Fruit fly (Drosophila melanogaster) whole organism, embryonic: Measurements from ENCODE around the gene Pde11.

Experiments
- Ada2b ChIP-seq: fragments of 200-800 bp; sonication (Bioruptor generic); IDR thresholded peaks from 2 replicates; pipeline ENCODE4 v1.3.6; 2022; ENCODE audit warnings: missing biosample characterization, missing genetic modification characterization
- Asciz ChIP-seq: fragments of 200-800 bp; sonication (Bioruptor generic); optimal IDR thresholded peaks from 2 replicates; lab custom pipeline; 2017; ENCODE audit warnings: missing biosample characterization, mild to moderate bottlenecking, missing genetic modification characterization, missing genetic modification reagents
- Bgb ChIP-seq: fragments of 200-800 bp; sonication (Bioruptor generic); IDR thresholded peaks from 2 replicates; pipeline ENCODE4 v1.3.6; 2022; ENCODE audit warnings: missing biosample characterization, missing genetic modification characterization; ENCODE audit not compliant: partially characterized antibody
- CG10431 ChIP-seq: fragments of 200-800 bp; sonication (Bioruptor generic); optimal IDR thresholded peaks from 3 replicates; lab custom pipeline; 2018; ENCODE audit warnings: missing biosample characterization, mild to moderate bottlenecking, missing genetic modification characterization
- CG10959 ChIP-seq: fragments of 200-800 bp; sonication (Bioruptor generic); IDR thresholded peaks from 2 replicates; pipeline ENCODE4 v1.3.6; 2022; ENCODE audit warnings: missing biosample characterization, missing genetic modification characterization
- CG10979 ChIP-seq: fragments of 200-800 bp; sonication (Bioruptor generic); optimal IDR thresholded peaks from 2 replicates; lab custom pipeline; 2018; ENCODE audit warnings: missing biosample characterization, mild to moderate bottlenecking, missing genetic modification characterization, moderate library complexity
- CG14014 ChIP-seq: fragments of 200-800 bp; sonication (Bioruptor generic); IDR thresholded peaks from 2 replicates; pipeline ENCODE4 v1.3.6; 2022; ENCODE audit warnings: missing biosample characterization, missing genetic modification characterization
- CG15601 ChIP-seq: fragments of 200-800 bp; sonication (Bioruptor generic); optimal IDR thresholded peaks from 3 replicates; lab custom pipeline; 2019; ENCODE audit warnings: missing biosample characterization, mild to moderate bottlenecking, missing genetic modification characterization, moderate library complexity
- CG15696 ChIP-seq: fragments of 200-800 bp; sonication (Bioruptor generic); optimal IDR thresholded peaks from 2 replicates; lab custom pipeline; 2019; ENCODE audit warnings: missing biosample characterization, mild to moderate bottlenecking, missing genetic modification characterization, moderate library complexity
- CG16863 ChIP-seq: fragments of 200-800 bp; sonication (Bioruptor generic); optimal IDR thresholded peaks from 3 replicates; lab custom pipeline; 2016; ENCODE audit warnings: missing biosample characterization, missing genetic modification characterization
- CG17359 ChIP-seq: fragments of 200-800 bp; sonication (Bioruptor generic); optimal IDR thresholded peaks from 3 replicates; lab custom pipeline; 2018; ENCODE audit warnings: missing biosample characterization, mild to moderate bottlenecking, missing genetic modification characterization, moderate library complexity
- CG18619 ChIP-seq: fragments of 200-800 bp; sonication (Bioruptor generic); optimal IDR thresholded peaks from 3 replicates; lab custom pipeline; 2017; ENCODE audit warnings: missing biosample characterization, mild to moderate bottlenecking, missing genetic modification characterization
- CG2116 ChIP-seq: fragments of 200-800 bp; sonication (Bioruptor generic); optimal IDR thresholded peaks from 3 replicates; lab custom pipeline; 2018; ENCODE audit warnings: missing biosample characterization, mild to moderate bottlenecking, missing genetic modification characterization
- CG2678 ChIP-seq: fragments of 200-800 bp; sonication (Bioruptor generic); optimal IDR thresholded peaks from 3 replicates; lab custom pipeline; 2019; ENCODE audit warnings: missing biosample characterization, mild to moderate bottlenecking, missing genetic modification characterization, moderate library complexity
- CG3281 ChIP-seq: fragments of 200-800 bp; sonication (Bioruptor generic); optimal IDR thresholded peaks from 3 replicates; lab custom pipeline; 2017; ENCODE audit warnings: missing biosample characterization, mild to moderate bottlenecking, missing genetic modification characterization
- CG33557 ChIP-seq: fragments of 200-800 bp; sonication (Bioruptor generic); optimal IDR thresholded peaks from 2 replicates; lab custom pipeline; 2019; ENCODE audit warnings: missing biosample characterization, mild to moderate bottlenecking, missing genetic modification characterization, moderate library complexity
- CG42726 ChIP-seq: fragments of 200-800 bp; sonication (Bioruptor generic); IDR thresholded peaks from 2 replicates; pipeline ENCODE4 v1.3.6; 2022; ENCODE audit warnings: missing biosample characterization, missing genetic modification characterization; ENCODE audit not compliant: partially characterized antibody
- CG4328 ChIP-seq: fragments of 200-800 bp; sonication (Bioruptor generic); optimal IDR thresholded peaks from 3 replicates; lab custom pipeline; 2017; ENCODE audit warnings: missing biosample characterization, missing genetic modification reagents, missing genetic modification characterization
- CG7271 ChIP-seq: fragments of 200-800 bp; sonication (Bioruptor generic); optimal IDR thresholded peaks from 2 replicates; lab custom pipeline; 2018; ENCODE audit warnings: missing biosample characterization, mild to moderate bottlenecking, missing genetic modification characterization, moderate library complexity
- CG7928 ChIP-seq: fragments of 200-800 bp; sonication (Bioruptor generic); optimal IDR thresholded peaks from 2 replicates; lab custom pipeline; 2017; ENCODE audit warnings: missing biosample characterization, mild to moderate bottlenecking, missing genetic modification characterization
- CG8765 ChIP-seq: fragments of 200-800 bp; sonication (Bioruptor generic); IDR thresholded peaks from 2 replicates; pipeline ENCODE4 v1.3.6; 2022; ENCODE audit warnings: missing biosample characterization, missing genetic modification characterization
- CG9817 ChIP-seq: fragments of 200-800 bp; sonication (Bioruptor generic); optimal IDR thresholded peaks from 2 replicates; lab custom pipeline; 2018; ENCODE audit warnings: missing biosample characterization, mild to moderate bottlenecking, missing genetic modification characterization, moderate library complexity
- CG9876 ChIP-seq: fragments of 200-800 bp; sonication (Bioruptor generic); optimal IDR thresholded peaks from 2 replicates; lab custom pipeline; 2016; ENCODE audit warnings: missing biosample characterization, missing genetic modification characterization
- CG9932 ChIP-seq: fragments of 200-800 bp; sonication (Bioruptor generic); IDR thresholded peaks from 2 replicates; pipeline ENCODE4 v1.3.6; 2022; ENCODE audit warnings: missing biosample characterization, missing genetic modification characterization
- CTCF ChIP-seq: fragments of 200-800 bp; sonication (Bioruptor generic); optimal IDR thresholded peaks from 2 replicates; lab custom pipeline; 2017; ENCODE audit warnings: missing biosample characterization, mild to moderate bottlenecking, missing genetic modification characterization, moderate library complexity
- CoRest ChIP-seq: fragments of 200-800 bp; sonication (Bioruptor generic); optimal IDR thresholded peaks from 3 replicates; lab custom pipeline; 2018; ENCODE audit warnings: missing biosample characterization, mild to moderate bottlenecking, missing genetic modification characterization, moderate library complexity
- Doc3 ChIP-seq: fragments of 200-800 bp; sonication (Bioruptor generic); IDR thresholded peaks from 3 replicates; pipeline ENCODE4 v1.3.6; 2022; ENCODE audit warnings: missing biosample characterization, missing genetic modification characterization; ENCODE audit not compliant: partially characterized antibody
- Fer1 ChIP-seq: fragments of 200-800 bp; sonication (Bioruptor generic); optimal IDR thresholded peaks from 2 replicates; lab custom pipeline; 2017; ENCODE audit warnings: missing biosample characterization, mild to moderate bottlenecking, missing genetic modification characterization
- Hmx ChIP-seq: fragments of 200-800 bp; sonication (Bioruptor generic); optimal IDR thresholded peaks from 2 replicates; lab custom pipeline; 2016; ENCODE audit warnings: missing biosample characterization, missing genetic modification characterization
- Mad ChIP-seq: fragments of 200-800 bp; sonication (Bioruptor generic); optimal IDR thresholded peaks from 2 replicates; lab custom pipeline; 2016; ENCODE audit warnings: missing biosample characterization, missing genetic modification characterization
- Meics ChIP-seq: fragments of 200-800 bp; sonication (Bioruptor generic); optimal IDR thresholded peaks from 2 replicates; lab custom pipeline; 2017; ENCODE audit warnings: missing biosample characterization, mild to moderate bottlenecking, missing genetic modification characterization
- NC2β ChIP-seq: fragments of 200-800 bp; sonication (Bioruptor generic); optimal IDR thresholded peaks from 2 replicates; lab custom pipeline; 2016; ENCODE audit warnings: missing biosample characterization, missing genetic modification characterization
- NFAT ChIP-seq: fragments of 200-800 bp; sonication (Bioruptor generic); IDR thresholded peaks from 2 replicates; pipeline ENCODE4 v1.3.6; 2022; ENCODE audit warnings: missing biosample characterization, missing genetic modification characterization
- NfI ChIP-seq: fragments of 200-800 bp; sonication (Bioruptor generic); optimal IDR thresholded peaks from 3 replicates; lab custom pipeline; 2018; ENCODE audit warnings: missing biosample characterization, mild to moderate bottlenecking, missing genetic modification characterization, moderate library complexity
- Six4 ChIP-seq: fragments of 200-800 bp; sonication (Bioruptor generic); optimal IDR thresholded peaks from 2 replicates; lab custom pipeline; 2016; ENCODE audit warnings: missing biosample characterization, missing genetic modification characterization
- Sry-β ChIP-seq: fragments of 200-800 bp; sonication (Bioruptor generic); optimal IDR thresholded peaks from 2 replicates; lab custom pipeline; 2018; ENCODE audit warnings: missing biosample characterization, mild to moderate bottlenecking, missing genetic modification characterization, moderate library complexity
- abd-A ChIP-seq: fragments of 200-800 bp; sonication (Bioruptor generic); optimal IDR thresholded peaks from 3 replicates; lab custom pipeline; 2019; ENCODE audit warnings: missing biosample characterization, mild to moderate bottlenecking, missing genetic modification characterization, moderate library complexity
- ato ChIP-seq: fragments of 200-800 bp; sonication (Bioruptor generic); IDR thresholded peaks from 2 replicates; pipeline ENCODE4 v1.3.6; 2022; ENCODE audit warnings: missing biosample characterization, missing genetic modification characterization; ENCODE audit not compliant: partially characterized antibody
- bowl ChIP-seq: fragments of 200-800 bp; sonication (Bioruptor generic); IDR thresholded peaks from 2 replicates; pipeline ENCODE4 v1.3.6; 2022; ENCODE audit warnings: missing biosample characterization, missing genetic modification characterization
- btn ChIP-seq: fragments of 200-800 bp; sonication (Bioruptor generic); optimal IDR thresholded peaks from 2 replicates; lab custom pipeline; 2016; ENCODE audit warnings: missing biosample characterization, missing genetic modification characterization
- chif ChIP-seq, 2 experiments: fragments of 200-800 bp; sonication (Bioruptor generic); optimal IDR thresholded peaks; 3 replicates each; lab custom pipeline; 2016; ENCODE audit warnings: missing biosample characterization in 2 of 2, missing genetic modification characterization in 2 of 2
- crol ChIP-seq: fragments of 200-800 bp; sonication (Bioruptor generic); IDR thresholded peaks from 2 replicates; pipeline ENCODE4 v1.3.6; 2022; ENCODE audit warnings: missing biosample characterization, missing genetic modification characterization
- dm ChIP-seq: fragments of 200-800 bp; sonication (Bioruptor generic); optimal IDR thresholded peaks from 3 replicates; lab custom pipeline; 2016; ENCODE audit warnings: missing biosample characterization, missing genetic modification characterization
- dpn ChIP-seq, 2 experiments: fragments of 200-800 bp; sonication (Bioruptor generic); optimal IDR thresholded peaks; 3 replicates each; lab custom pipeline; 2016; ENCODE audit warnings: missing biosample characterization in 2 of 2, missing genetic modification characterization in 2 of 2
- dysf ChIP-seq: fragments of 200-800 bp; sonication (Bioruptor generic); IDR thresholded peaks from 3 replicates; pipeline ENCODE4 v1.3.6; 2022; ENCODE audit warnings: missing biosample characterization, missing genetic modification characterization
- esg ChIP-seq: fragments of 200-800 bp; sonication (Bioruptor generic); conservative IDR thresholded peaks from 2 replicates; pipeline ENCODE4 v1.3.6; 2022; ENCODE audit warnings: missing biosample characterization, missing genetic modification characterization
- fd102C ChIP-seq: fragments of 200-800 bp; sonication (Bioruptor generic); optimal IDR thresholded peaks from 2 replicates; lab custom pipeline; 2018; ENCODE audit warnings: missing biosample characterization, mild to moderate bottlenecking, missing genetic modification characterization, moderate library complexity
- gt ChIP-seq: fragments of 200-800 bp; sonication (Bioruptor generic); IDR thresholded peaks from 2 replicates; pipeline ENCODE4 v1.3.6; 2022; ENCODE audit warnings: missing biosample characterization, missing genetic modification characterization
- insv ChIP-seq, 2 experiments: fragments of 200-800 bp; sonication (Bioruptor generic); optimal IDR thresholded peaks; 3 replicates each; lab custom pipeline; 2016 to 2018; ENCODE audit warnings: missing biosample characterization in 2 of 2, missing genetic modification characterization in 2 of 2
- nom ChIP-seq: fragments of 200-800 bp; sonication (Bioruptor generic); optimal IDR thresholded peaks from 2 replicates; lab custom pipeline; 2017; ENCODE audit warnings: missing biosample characterization, missing genetic modification characterization, mild to moderate bottlenecking, moderate library complexity, missing genetic modification reagents
- tin ChIP-seq: fragments of 200-800 bp; sonication (Bioruptor generic); optimal IDR thresholded peaks from 3 replicates; lab custom pipeline; 2016; ENCODE audit warnings: missing biosample characterization, missing genetic modification characterization
- twi ChIP-seq: fragments of 200-800 bp; optimal IDR thresholded peaks from 2 replicates; lab custom pipeline; 2019; ENCODE audit warnings: missing biosample characterization, mild to moderate bottlenecking, missing genetic modification characterization, moderate library complexity

Pde11 gene

DNA sequence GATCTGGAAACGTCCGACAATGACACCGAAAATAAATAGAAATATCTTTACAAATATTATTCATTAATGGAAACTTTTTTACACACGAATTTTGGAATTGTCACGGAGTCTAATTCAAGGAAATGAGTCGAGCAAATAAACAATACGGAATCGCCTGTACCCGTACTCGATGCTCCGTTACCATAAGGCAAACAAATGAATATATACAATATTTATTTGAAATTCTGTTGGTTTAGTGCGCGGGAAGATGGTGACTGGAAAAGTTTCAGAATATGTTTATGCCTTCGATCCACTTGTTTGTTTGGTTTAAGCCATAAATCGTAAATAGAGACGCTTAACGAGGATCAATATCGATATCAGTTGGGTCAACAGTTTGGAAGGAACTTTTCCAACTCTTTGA, 33.8 kb downstream of the Pde11 start (continued):
- TF ChIP-seq fd102C (no peak), CG18619 (GFP tag; lab: Kevin White, UChicago) (no peak), CG7271 (tag; lab: Kevin White, UChicago) (no peak), NfI (GFP tag; lab: Kevin White, UChicago) (no peak), btn (GFP tag; lab: Kevin White, UChicago) (no peak), CTCF (GFP tag; lab: Kevin White, UChicago) (no peak), dysf (no peak), CG14014 (GFP tag; lab: Robert Waterston, UW) (no peak), gt (no peak), CG10979 (tag; lab: Kevin White, UChicago) (no peak), tin (GFP tag; lab: Kevin White, UChicago) (no peak), CG42726 (GFP tag; lab: Robert Waterston, UW) (no peak), CG2678 (tag; lab: Kevin White, UChicago) (peak; percentile 30), Sry-β (no peak), CG16863 (GFP tag; lab: Kevin White, UChicago) (no peak), Fer1 (GFP tag; lab: Kevin White, UChicago) (peak; percentile 10), CG10431 (GFP tag; lab: Kevin White, UChicago) (no peak), Mad (no peak), CG15601 (tag; lab: Kevin White, UChicago) (peak; percentile 2), Meics (no peak), Ada2b (GFP tag; lab: Robert Waterston, UW) (no peak), CG8765 (GFP tag; lab: Robert Waterston, UW) (no peak), chif (GFP tag; optimal IDR thresholded peaks at IDR 0.05; lab: Kevin White, UChicago) (no peak), Doc3 (GFP tag; lab: Robert Waterston, UW) (no peak), CG3281 (GFP tag; lab: Kevin White, UChicago) (peak; percentile 20), CG9876 (no peak), Asciz (no peak), dm (GFP tag; lab: Kevin White, UChicago) (no peak), CG4328 (GFP tag; lab: Kevin White, UChicago) (no peak), CG2116 (peak; percentile 8), CG7928 (GFP tag; lab: Kevin White, UChicago) (no peak), dpn (GFP tag; optimal IDR thresholded peaks at IDR 0.05; lab: Kevin White, UChicago) (no peak), crol (GFP tag; lab: Robert Waterston, UW) (no peak), Hmx (GFP tag; lab: Kevin White, UChicago) (no peak), esg (GFP tag; lab: Robert Waterston, UW) (no peak), abd-A (tag; lab: Kevin White, UChicago) (no peak), nom (GFP tag; lab: Kevin White, UChicago) (no peak), CG15696 (tag; lab: Kevin White, UChicago) (peak; percentile 13), CG9932 (GFP tag; lab: Robert Waterston, UW) (no peak), NFAT (GFP tag; lab: Robert Waterston, UW) (no peak), twi (tag; lab: Kevin White, UChicago) (no peak), Six4 (GFP tag; lab: Kevin White, UChicago) (no peak), CG10959 (no peak), bowl (no peak), insv (GFP tag; optimal IDR thresholded peaks at IDR 0.05; lab: Kevin White, UChicago) (no peak), NC2β (no peak), Bgb (no peak), CG33557 (GFP tag; lab: Kevin White, UChicago) (peak; percentile 42), CoRest (peak; percentile 3), ato (GFP tag; lab: Robert Waterston, UW) (no peak), CG17359 (tag; lab: Kevin White, UChicago) (no peak), CG9817 (tag; lab: Kevin White, UChicago) (no peak)
